Worm (Caenorhabditis elegans) whole organism, L2 larva: ENCODE measurements around the gene syf-2.
"Not testable (repeated sequence)": the region's sequence is repeated elsewhere in the genome, so short reads cannot be mapped to it uniquely, and the experiment has no call there.

Source experiments
- C34F6.9 ChIP-seq: fragments of 150-350 bp; optimal IDR thresholded peaks from 2 replicates; lab custom pipeline; 2014; ENCODE audit warnings: missing biosample characterization, missing genetic modification characterization
- F13H6.1 ChIP-seq: sonication (generic microtip); optimal IDR thresholded peaks from 2 replicates; lab custom pipeline; 2016; ENCODE audit warnings: missing genetic modification characterization, missing compliant biosample characterization
- R02D3.7 ChIP-seq: fragments of 150-350 bp; optimal IDR thresholded peaks from 2 replicates; lab custom pipeline; 2014; ENCODE audit warnings: missing biosample characterization, missing genetic modification characterization
- ZK546.5 ChIP-seq: sonication (generic microtip); optimal IDR thresholded peaks from 2 replicates; lab custom pipeline; 2017; ENCODE audit warnings: missing biosample characterization, missing genetic modification characterization
- alr-1 ChIP-seq: fragments of 150-350 bp; optimal IDR thresholded peaks from 2 replicates; lab custom pipeline; 2014; ENCODE audit warnings: missing biosample characterization, missing genetic modification characterization
- aly-2 ChIP-seq: fragments of 150-350 bp; optimal IDR thresholded peaks from 2 replicates; lab custom pipeline; 2014; ENCODE audit warnings: missing biosample characterization, missing genetic modification characterization
- ama-1 ChIP-seq: fragments of 150-350 bp; optimal IDR thresholded peaks from 2 replicates; lab custom pipeline; 2018; ENCODE audit warnings: inconsistent platforms
- blmp-1 ChIP-seq: sonication (generic microtip); optimal IDR thresholded peaks from 2 replicates; lab custom pipeline; 2017; ENCODE audit warnings: missing genetic modification characterization, mild to moderate bottlenecking, missing compliant biosample characterization, antibody characterized with exemption, moderate library complexity; ENCODE audit not compliant: insufficient read depth
- ceh-16 ChIP-seq: fragments of 150-350 bp; optimal IDR thresholded peaks from 2 replicates; lab custom pipeline; 2014; ENCODE audit warnings: missing biosample characterization, missing genetic modification characterization
- crh-2 ChIP-seq: sonication (generic microtip); optimal IDR thresholded peaks from 2 replicates; lab custom pipeline; 2017; ENCODE audit warnings: missing biosample characterization, missing genetic modification characterization
- dmd-4 ChIP-seq: sonication (generic microtip); optimal IDR thresholded peaks from 2 replicates; lab custom pipeline; 2017; ENCODE audit warnings: missing biosample characterization, missing genetic modification characterization
- elt-1 ChIP-seq: fragments of 150-350 bp; optimal IDR thresholded peaks from 2 replicates; lab custom pipeline; 2014; ENCODE audit warnings: missing biosample characterization, missing genetic modification characterization
- elt-3 ChIP-seq: sonication (generic microtip); optimal IDR thresholded peaks from 2 replicates; lab custom pipeline; 2017; ENCODE audit warnings: missing biosample characterization, missing genetic modification characterization
- fos-1 ChIP-seq: fragments of 150-350 bp; optimal IDR thresholded peaks from 2 replicates; lab custom pipeline; 2014; ENCODE audit warnings: missing biosample characterization, missing genetic modification characterization
- gmeb-1 ChIP-seq: fragments of 150-350 bp; optimal IDR thresholded peaks from 2 replicates; lab custom pipeline; 2014; ENCODE audit warnings: missing biosample characterization, missing genetic modification characterization
- lin-13 ChIP-seq: fragments of 150-350 bp; optimal IDR thresholded peaks from 2 replicates; lab custom pipeline; 2014; ENCODE audit warnings: missing biosample characterization, missing genetic modification reagents, missing genetic modification characterization
- lin-39 ChIP-seq: fragments of 150-350 bp; optimal IDR thresholded peaks from 2 replicates; lab custom pipeline; 2014; ENCODE audit warnings: missing biosample characterization, missing genetic modification reagents, missing genetic modification characterization
- lsy-2 ChIP-seq, 2 experiments: fragments of 150-350 bp in 1 of 2; sonication (generic microtip) in 1 of 2; optimal IDR thresholded peaks; 2 replicates each; lab custom pipeline; 2014 to 2017; ENCODE audit warnings: missing biosample characterization in 2 of 2, missing genetic modification characterization in 2 of 2
- mab-5 ChIP-seq: fragments of 150-350 bp; optimal IDR thresholded peaks from 2 replicates; lab custom pipeline; 2014; ENCODE audit warnings: missing biosample characterization, missing genetic modification characterization
- mbf-1 ChIP-seq: sonication (generic microtip); optimal IDR thresholded peaks from 2 replicates; lab custom pipeline; 2017; ENCODE audit warnings: missing biosample characterization, missing genetic modification characterization
- mdl-1 ChIP-seq, 2 experiments: fragments of 150-350 bp in 1 of 2; sonication (generic microtip) in 1 of 2; optimal IDR thresholded peaks; 2 replicates each; lab custom pipeline; 2017; ENCODE audit warnings: missing biosample characterization in 2 of 2, missing genetic modification characterization in 2 of 2
- nhr-10 ChIP-seq: sonication (generic microtip); optimal IDR thresholded peaks from 2 replicates; lab custom pipeline; 2017; ENCODE audit warnings: missing biosample characterization, missing genetic modification characterization
- nhr-12 ChIP-seq: fragments of 150-350 bp; optimal IDR thresholded peaks from 2 replicates; lab custom pipeline; 2014; ENCODE audit warnings: missing biosample characterization, missing genetic modification characterization
- nhr-129 ChIP-seq: fragments of 150-350 bp; optimal IDR thresholded peaks from 2 replicates; lab custom pipeline; 2014; ENCODE audit warnings: missing biosample characterization, missing genetic modification characterization
- nhr-21 ChIP-seq: fragments of 150-350 bp; optimal IDR thresholded peaks from 2 replicates; lab custom pipeline; 2014; ENCODE audit warnings: missing biosample characterization, missing genetic modification characterization
- nhr-237 ChIP-seq: fragments of 150-350 bp; optimal IDR thresholded peaks from 2 replicates; lab custom pipeline; 2014; ENCODE audit warnings: missing biosample characterization, missing genetic modification characterization
- nhr-6 ChIP-seq: fragments of 150-350 bp; optimal IDR thresholded peaks from 2 replicates; lab custom pipeline; 2014; ENCODE audit warnings: missing biosample characterization, missing genetic modification characterization
- peb-1 ChIP-seq: fragments of 150-350 bp; optimal IDR thresholded peaks from 2 replicates; lab custom pipeline; 2014; ENCODE audit warnings: missing biosample characterization, missing genetic modification characterization
- sem-4 ChIP-seq: fragments of 150-350 bp; optimal IDR thresholded peaks from 2 replicates; lab custom pipeline; 2014; ENCODE audit warnings: missing biosample characterization, missing genetic modification reagents, missing genetic modification characterization
- sma-9 ChIP-seq, 2 experiments: fragments of 150-350 bp in 1 of 2; sonication (generic microtip) in 1 of 2; optimal IDR thresholded peaks; 2 replicates each; lab custom pipeline; 2014 to 2016; ENCODE audit warnings: missing genetic modification characterization in 2 of 2, mild to moderate bottlenecking in 1 of 2, missing biosample characterization in 1 of 2, missing compliant biosample characterization in 1 of 2, missing genetic modification reagents in 1 of 2, moderate library complexity in 1 of 2
- snpc-4 ChIP-seq: fragments of 150-350 bp; optimal IDR thresholded peaks from 2 replicates; lab custom pipeline; 2014; ENCODE audit warnings: missing biosample characterization, missing genetic modification characterization
- unc-39 ChIP-seq: fragments of 150-350 bp; optimal IDR thresholded peaks from 2 replicates; lab custom pipeline; 2014; ENCODE audit warnings: missing biosample characterization, missing genetic modification characterization
- unc-55 ChIP-seq: fragments of 150-350 bp; sonication (generic microtip); optimal IDR thresholded peaks from 3 replicates; lab custom pipeline; 2014; ENCODE audit warnings: missing biosample characterization, missing genetic modification reagents, missing genetic modification characterization
- unc-62 ChIP-seq: fragments of 150-350 bp; optimal IDR thresholded peaks from 2 replicates; lab custom pipeline; 2014; ENCODE audit warnings: missing biosample characterization, missing genetic modification reagents, missing genetic modification characterization
- zag-1 ChIP-seq: fragments of 150-350 bp; optimal IDR thresholded peaks from 2 replicates; lab custom pipeline; 2014; ENCODE audit warnings: missing biosample characterization, missing genetic modification characterization
- ztf-1 ChIP-seq: fragments of 200-800 bp; sonication (Bioruptor generic); conservative IDR thresholded peaks from 2 replicates; pipeline ENCODE4 v1.3.6; 2022; ENCODE audit warnings: missing genetic modification characterization, missing compliant biosample characterization
- ztf-11 ChIP-seq: sonication (generic microtip); optimal IDR thresholded peaks from 2 replicates; lab custom pipeline; 2017; ENCODE audit warnings: missing biosample characterization, missing genetic modification characterization

syf-2 gene

ce11 chrIII:7138178-7138577 lies 23.7 kb downstream of the syf-2 start, which contains the start of gene B0280.11:
Gene B0280.11, minus strand, starts transcription at chrIII:7138278.
- TF ChIP-seq ZK546.5, result no peak
- no peak for TF ChIP-seq mbf-1 (tag; lab: Kevin White, UChicago)
- TF ChIP-seq dmd-4 (tag; lab: Kevin White, UChicago), result no peak
- no peak for TF ChIP-seq elt-3 (tag; lab: Kevin White, UChicago)
- TF ChIP-seq unc-39, result no peak
- no peak for TF ChIP-seq nhr-129 (tag; lab: Kevin White, UChicago)
- no peak for TF ChIP-seq nhr-21
- no peak for TF ChIP-seq sem-4 (tag; lab: Kevin White, UChicago)
- no peak for TF ChIP-seq elt-1 (tag; lab: Kevin White, UChicago)
- TF ChIP-seq ama-1 (lab: Kevin White, UChicago), result no peak
- no peak for TF ChIP-seq ztf-11 (tag; lab: Kevin White, UChicago)
- TF ChIP-seq ztf-1 (GFP tag; lab: Robert Waterston, UW), result no peak
- TF ChIP-seq C34F6.9, result no peak

ce11 chrIII:7136015-7136414 lies 25.9 kb downstream of the syf-2 start, which contains the start of gene B0280.17:
Gene B0280.17, minus strand, starts transcription at chrIII:7136115.
- TF ChIP-seq peb-1 (tag; lab: Kevin White, UChicago), result no peak
- no peak for TF ChIP-seq R02D3.7
- no peak for TF ChIP-seq ZK546.5
- TF ChIP-seq nhr-129 (tag; lab: Kevin White, UChicago), result no peak
- TF ChIP-seq elt-3 (tag; lab: Kevin White, UChicago), result no peak
- no peak for TF ChIP-seq fos-1 (tag; lab: Kevin White, UChicago)
- no peak for TF ChIP-seq mdl-1 (tag; optimal IDR thresholded peaks at IDR 0.05; lab: Kevin White, UChicago)
- no peak for TF ChIP-seq zag-1 (tag; lab: Kevin White, UChicago)
- TF ChIP-seq blmp-1 (tag; lab: Kevin White, UChicago), result no peak
- no peak for TF ChIP-seq lin-39
- TF ChIP-seq ztf-11 (tag; lab: Kevin White, UChicago), result no peak
- no peak for TF ChIP-seq unc-55
- TF ChIP-seq gmeb-1 (tag; lab: Kevin White, UChicago), result no peak

- TF ChIP-seq gmeb-1 (tag; lab: Kevin White, UChicago) (peak; percentile 7), mbf-1 (tag; lab: Kevin White, UChicago) (no peak), crh-2 (tag; lab: Kevin White, UChicago) (no peak), C34F6.9 (peak; percentile 47), nhr-10 (tag; lab: Kevin White, UChicago) (no peak), ztf-1 (GFP tag; lab: Robert Waterston, UW) (no peak), sem-4 (tag; lab: Kevin White, UChicago) (no peak), aly-2 (no peak), unc-55 (peak; percentile 55), nhr-237 (tag; lab: Kevin White, UChicago) (no peak), lsy-2 (tag; optimal IDR thresholded peaks at IDR 0.05; lab: Kevin White, UChicago) (peak in 1 of 2 experiments; percentile 35), nhr-6 (tag; lab: Kevin White, UChicago) (no peak)
Measured at ce11 chrIII:7133559-7133958, 28.4 kb downstream of the syf-2 start, which contains the start of the genes pot-1 and ggtb-1. Gene pot-1, minus strand, starts transcription at chrIII:7133678. Gene ggtb-1, plus strand, starts transcription at chrIII:7133766.

ce11 chrIII:7128601-7129000 lies 33.3 kb downstream of the syf-2 start, which contains the start of gene viro-2:
Gene viro-2, plus strand, starts transcription at chrIII:7128901.
- not testable (repeated sequence) for TF ChIP-seq dmd-4, fos-1, nhr-12 (tag; lab: Kevin White, UChicago)
- TF ChIP-seq, all 48 proteins: peak for 0; not testable (repeated sequence) for 48

- TF ChIP-seq unc-55, result no peak
- TF ChIP-seq mbf-1 (tag; lab: Kevin White, UChicago), result no peak
- no peak for TF ChIP-seq ceh-16
- TF ChIP-seq snpc-4 (tag; lab: Kevin White, UChicago), result no peak
- TF ChIP-seq zag-1 (tag; lab: Kevin White, UChicago), result no peak
Measured at ce11 chrIII:7124364-7124763, 37.6 kb downstream of the syf-2 start, which contains the start of gene B0280.2. Gene B0280.2, plus strand, starts transcription at chrIII:7124664.

ce11 chrIII:7122860-7123259 lies 39.1 kb downstream of the syf-2 start, which contains the start of the genes B0280.9 and rpia-1:
Gene B0280.9, minus strand, starts transcription at chrIII:7122895.
Gene rpia-1, plus strand, starts transcription at chrIII:7123128.
- no peak for TF ChIP-seq unc-62 (GFP tag; lab: Kevin White, UChicago)
- TF ChIP-seq C34F6.9, result peak; percentile 50
- TF ChIP-seq unc-55, result peak; percentile 60
- TF ChIP-seq sma-9 (GFP tag; optimal IDR thresholded peaks at IDR 0.05; lab: Kevin White, UChicago), result peak; percentile 45
- no peak for TF ChIP-seq sma-9 (tag; optimal IDR thresholded peaks at IDR 0.05; lab: Kevin White, UChicago)
- peak; percentile 26 for TF ChIP-seq gmeb-1 (tag; lab: Kevin White, UChicago)
- no peak for TF ChIP-seq zag-1 (tag; lab: Kevin White, UChicago)
- TF ChIP-seq mab-5 (tag; lab: Kevin White, UChicago), result no peak
- peak; percentile 33 for TF ChIP-seq crh-2 (tag; lab: Kevin White, UChicago)
- TF ChIP-seq alr-1 (tag; lab: Kevin White, UChicago), result no peak
- TF ChIP-seq lin-13 (GFP tag; lab: Kevin White, UChicago), result no peak
- TF ChIP-seq F13H6.1 (tag; lab: Kevin White, UChicago), result peak; percentile 7
- TF ChIP-seq nhr-21, result no peak
- peak; percentile 81 to 95 for TF ChIP-seq lsy-2 (tag; optimal IDR thresholded peaks at IDR 0.05; lab: Kevin White, UChicago)
- TF ChIP-seq snpc-4 (tag; lab: Kevin White, UChicago), result no peak
- peak; percentile 38 for TF ChIP-seq nhr-129 (tag; lab: Kevin White, UChicago)
